Worm (Caenorhabditis elegans): ENCODE data around the gene T08D2.5.

DNA sequence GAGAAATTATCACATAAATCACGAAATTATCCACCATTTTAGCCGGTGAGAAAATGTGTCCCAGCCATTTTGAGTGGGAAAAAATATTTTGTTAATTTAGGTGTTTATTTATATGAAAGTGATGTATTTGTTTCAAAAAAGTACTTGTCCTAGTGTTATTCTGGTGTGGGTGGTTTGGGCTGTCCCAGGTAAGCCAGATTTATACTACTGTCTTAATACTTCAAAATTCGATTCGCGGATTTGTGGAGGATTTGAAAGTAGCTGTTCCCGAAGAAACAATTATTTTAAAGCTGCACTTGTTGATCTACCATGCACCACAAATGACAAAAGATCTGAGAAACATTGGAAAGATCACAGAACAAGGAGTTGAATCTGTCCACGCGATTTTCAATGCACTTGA, 29.4 kb upstream of the T08D2.5 start, which contains the start of gene Y73B3A.11:
- TF ChIP-seq dao-5 (tag; optimal IDR thresholded peaks at IDR 0.05) (no peak), him-1 (tag; optimal IDR thresholded peaks at IDR 0.05) (no peak), W03F9.2 (tag; optimal IDR thresholded peaks at IDR 0.05) (no peak)

All from whole organism, L4/young adult.